Fruit fly (Drosophila melanogaster) whole organism, embryonic: Measurements from ENCODE around the gene MESR6.

Experiments
- Bgb ChIP-seq: fragments of 200-800 bp; sonication (Bioruptor generic); IDR thresholded peaks from 2 replicates; pipeline ENCODE4 v1.3.6; 2022; ENCODE audit warnings: missing biosample characterization, missing genetic modification characterization; ENCODE audit not compliant: partially characterized antibody
- Bteb2 ChIP-seq: fragments of 200-800 bp; sonication (Bioruptor generic); optimal IDR thresholded peaks from 2 replicates; lab custom pipeline; 2016; ENCODE audit warnings: missing biosample characterization, missing genetic modification characterization
- CG10274 ChIP-seq: fragments of 200-800 bp; sonication (Bioruptor generic); optimal IDR thresholded peaks from 3 replicates; lab custom pipeline; 2017; ENCODE audit warnings: missing biosample characterization, mild to moderate bottlenecking, missing genetic modification characterization
- CG12236 ChIP-seq: fragments of 200-800 bp; sonication (Bioruptor generic); optimal IDR thresholded peaks from 2 replicates; lab custom pipeline; 2016; ENCODE audit warnings: missing biosample characterization, missing genetic modification characterization
- CG13624 ChIP-seq: fragments of 200-800 bp; sonication (Bioruptor generic); optimal IDR thresholded peaks from 2 replicates; lab custom pipeline; 2016; ENCODE audit warnings: missing biosample characterization, missing genetic modification characterization
- CG14965 ChIP-seq: fragments of 200-800 bp; sonication (Bioruptor generic); optimal IDR thresholded peaks from 2 replicates; lab custom pipeline; 2016; ENCODE audit warnings: missing biosample characterization, missing genetic modification characterization, borderline replicate concordance
- CG15073 ChIP-seq: fragments of 200-800 bp; sonication (Bioruptor generic); optimal IDR thresholded peaks from 2 replicates; lab custom pipeline; 2016; ENCODE audit warnings: missing biosample characterization, missing genetic modification characterization
- CG16779 ChIP-seq: fragments of 200-800 bp; sonication (Bioruptor generic); IDR thresholded peaks from 2 replicates; pipeline ENCODE4 v1.3.6; 2022; ENCODE audit warnings: missing biosample characterization, missing genetic modification characterization
- CG16815 ChIP-seq: fragments of 200-800 bp; sonication (Bioruptor generic); optimal IDR thresholded peaks from 3 replicates; lab custom pipeline; 2017; ENCODE audit warnings: missing biosample characterization, mild to moderate bottlenecking, missing genetic modification characterization
- CG1832 ChIP-seq: fragments of 200-800 bp; sonication (Bioruptor generic); optimal IDR thresholded peaks from 2 replicates; lab custom pipeline; 2017; ENCODE audit warnings: missing biosample characterization, mild to moderate bottlenecking, missing genetic modification characterization, inconsistent platforms
- CG30403 ChIP-seq: fragments of 200-800 bp; sonication (Bioruptor generic); optimal IDR thresholded peaks from 3 replicates; lab custom pipeline; 2016; ENCODE audit warnings: missing biosample characterization, missing genetic modification characterization
- CG3065 ChIP-seq: fragments of 200-800 bp; sonication (Bioruptor generic); optimal IDR thresholded peaks from 2 replicates; lab custom pipeline; 2016; ENCODE audit warnings: missing biosample characterization, missing genetic modification characterization
- CG6272 ChIP-seq: fragments of 200-800 bp; sonication (Bioruptor generic); IDR thresholded peaks from 2 replicates; pipeline ENCODE4 v1.3.6; 2022; ENCODE audit warnings: missing biosample characterization, missing genetic modification characterization
- CG6654 ChIP-seq: fragments of 200-800 bp; sonication (Bioruptor generic); optimal IDR thresholded peaks from 2 replicates; lab custom pipeline; 2017; ENCODE audit warnings: missing biosample characterization, mild to moderate bottlenecking, missing genetic modification characterization
- CkIIα-i1 ChIP-seq: fragments of 200-800 bp; sonication (Bioruptor generic); IDR thresholded peaks from 2 replicates; pipeline ENCODE4 v1.3.6; 2022; ENCODE audit warnings: missing biosample characterization, missing genetic modification characterization
- CrebB ChIP-seq: fragments of 200-800 bp; sonication (Bioruptor generic); optimal IDR thresholded peaks from 3 replicates; lab custom pipeline; 2018; ENCODE audit warnings: missing biosample characterization, mild to moderate bottlenecking, missing genetic modification characterization
- Ets97D ChIP-seq: fragments of 200-800 bp; sonication (Bioruptor generic); optimal IDR thresholded peaks from 3 replicates; lab custom pipeline; 2016; ENCODE audit warnings: missing biosample characterization, missing genetic modification characterization
- HLH4C ChIP-seq: fragments of 200-800 bp; sonication (Bioruptor generic); IDR thresholded peaks from 3 replicates; pipeline ENCODE4 v1.3.6; 2022; ENCODE audit warnings: missing biosample characterization, missing genetic modification characterization; ENCODE audit not compliant: partially characterized antibody
- Hmr ChIP-seq: fragments of 200-800 bp; sonication (Bioruptor generic); optimal IDR thresholded peaks from 3 replicates; lab custom pipeline; 2017; ENCODE audit warnings: mild to moderate bottlenecking, missing biosample characterization, missing genetic modification reagents, missing genetic modification characterization
- Lpt ChIP-seq: fragments of >200 bp; optimal IDR thresholded peaks from 2 replicates; lab custom pipeline; 2018; ENCODE audit warnings: missing biosample characterization, missing genetic modification characterization
- MESR4 ChIP-seq: fragments of 200-800 bp; sonication (Bioruptor generic); optimal IDR thresholded peaks from 2 replicates; lab custom pipeline; 2018; ENCODE audit warnings: missing biosample characterization, mild to moderate bottlenecking, missing genetic modification characterization, moderate library complexity
- Max ChIP-seq: fragments of 200-800 bp; sonication (Bioruptor generic); optimal IDR thresholded peaks from 2 replicates; lab custom pipeline; 2016; ENCODE audit warnings: missing biosample characterization, mild to moderate bottlenecking, missing genetic modification characterization
- Mes4 ChIP-seq: fragments of 200-800 bp; sonication (Bioruptor generic); optimal IDR thresholded peaks from 2 replicates; lab custom pipeline; 2016; ENCODE audit warnings: missing biosample characterization, missing genetic modification characterization
- Mrtf ChIP-seq: fragments of 200-800 bp; sonication (Bioruptor generic); IDR thresholded peaks from 3 replicates; pipeline ENCODE4 v1.3.6; 2022; ENCODE audit warnings: missing biosample characterization, missing genetic modification characterization
- Xbp1 ChIP-seq: fragments of 200-800 bp; sonication (Bioruptor generic); optimal IDR thresholded peaks from 3 replicates; lab custom pipeline; 2016; ENCODE audit warnings: missing biosample characterization, mild to moderate bottlenecking, missing genetic modification characterization
- btn ChIP-seq: fragments of 200-800 bp; sonication (Bioruptor generic); optimal IDR thresholded peaks from 2 replicates; lab custom pipeline; 2016; ENCODE audit warnings: missing biosample characterization, missing genetic modification characterization
- crol ChIP-seq: fragments of 200-800 bp; sonication (Bioruptor generic); IDR thresholded peaks from 2 replicates; pipeline ENCODE4 v1.3.6; 2022; ENCODE audit warnings: missing biosample characterization, missing genetic modification characterization
- cwo ChIP-seq: fragments of 200-800 bp; sonication (Bioruptor generic); optimal IDR thresholded peaks from 3 replicates; lab custom pipeline; 2017; ENCODE audit warnings: missing biosample characterization, missing genetic modification characterization, mild to moderate bottlenecking, moderate library complexity, missing genetic modification reagents
- ftz-f1 ChIP-seq: fragments of 200-800 bp; sonication (Bioruptor generic); optimal IDR thresholded peaks from 2 replicates; lab custom pipeline; 2016; ENCODE audit warnings: missing biosample characterization, missing genetic modification characterization
- knrl ChIP-seq: fragments of 200-800 bp; sonication (Bioruptor generic); IDR thresholded peaks from 3 replicates; pipeline ENCODE4 v1.3.6; 2022; ENCODE audit warnings: missing biosample characterization, missing genetic modification characterization; ENCODE audit not compliant: partially characterized antibody
- lov ChIP-seq, 2 experiments: fragments of 200-800 bp in 1 of 2; fragments of >200 bp in 1 of 2; sonication (Bioruptor generic) in 1 of 2; IDR thresholded peaks in 1 of 2; optimal IDR thresholded peaks in 1 of 2; 2 replicates in 1 of 2; 3 replicates in 1 of 2; pipeline versions ENCODE4 v1.3.6 to Lab custom; 2017 to 2022; ENCODE audit warnings: missing biosample characterization in 1 of 2, missing genetic modification characterization in 1 of 2
- luna ChIP-seq: fragments of 200-800 bp; sonication (Bioruptor generic); optimal IDR thresholded peaks from 2 replicates; lab custom pipeline; 2016; ENCODE audit warnings: missing biosample characterization, missing genetic modification characterization
- maf-S ChIP-seq: fragments of 200-800 bp; sonication (Bioruptor generic); optimal IDR thresholded peaks from 2 replicates; lab custom pipeline; 2016; ENCODE audit warnings: missing biosample characterization, missing genetic modification characterization
- oc ChIP-seq: fragments of 200-800 bp; sonication (Bioruptor generic); optimal IDR thresholded peaks from 2 replicates; lab custom pipeline; 2018; ENCODE audit warnings: missing biosample characterization, mild to moderate bottlenecking, missing genetic modification characterization, moderate library complexity
- pb ChIP-seq: fragments of 200-800 bp; sonication (Bioruptor generic); optimal IDR thresholded peaks from 3 replicates; lab custom pipeline; 2016; ENCODE audit warnings: missing biosample characterization, missing genetic modification characterization
- pnt ChIP-seq: fragments of 200-800 bp; sonication (Bioruptor generic); optimal IDR thresholded peaks from 3 replicates; lab custom pipeline; 2016; ENCODE audit warnings: missing biosample characterization, missing genetic modification characterization
- prd ChIP-seq, 3 experiments: fragments of >200 bp in 2 of 3; fragments of 200-800 bp in 1 of 3; sonication (Bioruptor generic) in 1 of 3; optimal IDR thresholded peaks in 2 of 3; IDR thresholded peaks in 1 of 3; 2 replicates in 2 of 3; 3 replicates in 1 of 3; pipeline versions ENCODE4 v1.3.6 to Lab custom; 2017 to 2022; ENCODE audit warnings: missing biosample characterization in 1 of 3, missing genetic modification characterization in 1 of 3
- pzg ChIP-seq: fragments of 200-800 bp; sonication (Bioruptor generic); optimal IDR thresholded peaks from 3 replicates; lab custom pipeline; 2018; ENCODE audit warnings: missing biosample characterization, mild to moderate bottlenecking, missing genetic modification characterization, moderate library complexity
- row ChIP-seq: fragments of 200-800 bp; sonication (Bioruptor generic); IDR thresholded peaks from 3 replicates; pipeline ENCODE4 v1.3.6; 2022; ENCODE audit warnings: missing biosample characterization, missing genetic modification characterization
- scrt ChIP-seq: fragments of 200-800 bp; sonication (Bioruptor generic); optimal IDR thresholded peaks from 2 replicates; lab custom pipeline; 2018; ENCODE audit warnings: missing biosample characterization, mild to moderate bottlenecking, missing genetic modification characterization, moderate library complexity
- sna ChIP-seq: fragments of 200-800 bp; sonication (Bioruptor generic); IDR thresholded peaks from 2 replicates; pipeline ENCODE4 v1.3.6; 2022; ENCODE audit warnings: missing biosample characterization, missing genetic modification characterization; ENCODE audit not compliant: partially characterized antibody
- sqz ChIP-seq: fragments of 200-800 bp; sonication (Bioruptor generic); optimal IDR thresholded peaks from 3 replicates; lab custom pipeline; 2018; ENCODE audit warnings: missing biosample characterization, mild to moderate bottlenecking, missing genetic modification characterization
- ssp ChIP-seq: fragments of 200-800 bp; sonication (Bioruptor generic); IDR thresholded peaks from 2 replicates; pipeline ENCODE4 v1.3.6; 2022; ENCODE audit warnings: missing biosample characterization, missing genetic modification characterization
- stwl ChIP-seq: fragments of 200-800 bp; sonication (Bioruptor generic); optimal IDR thresholded peaks from 3 replicates; lab custom pipeline; 2018; ENCODE audit warnings: missing biosample characterization, mild to moderate bottlenecking, missing genetic modification characterization, moderate library complexity
- tll ChIP-seq, 2 experiments: fragments of 200-800 bp in 1 of 2; fragments of >200 bp in 1 of 2; sonication (Bioruptor generic) in 1 of 2; optimal IDR thresholded peaks; 2 replicates each; lab custom pipeline; 2017 to 2019; ENCODE audit warnings: missing biosample characterization in 2 of 2, missing genetic modification characterization in 2 of 2, mild to moderate bottlenecking in 1 of 2, moderate library complexity in 1 of 2
- tup ChIP-seq: fragments of 200-800 bp; sonication (Bioruptor generic); optimal IDR thresholded peaks from 2 replicates; lab custom pipeline; 2016; ENCODE audit warnings: missing biosample characterization, mild to moderate bottlenecking, missing genetic modification characterization, moderate library complexity
- unpg ChIP-seq: fragments of 200-800 bp; sonication (Bioruptor generic); optimal IDR thresholded peaks from 3 replicates; lab custom pipeline; 2018; ENCODE audit warnings: missing biosample characterization, mild to moderate bottlenecking, missing genetic modification characterization, moderate library complexity

MESR6 gene

DNA sequence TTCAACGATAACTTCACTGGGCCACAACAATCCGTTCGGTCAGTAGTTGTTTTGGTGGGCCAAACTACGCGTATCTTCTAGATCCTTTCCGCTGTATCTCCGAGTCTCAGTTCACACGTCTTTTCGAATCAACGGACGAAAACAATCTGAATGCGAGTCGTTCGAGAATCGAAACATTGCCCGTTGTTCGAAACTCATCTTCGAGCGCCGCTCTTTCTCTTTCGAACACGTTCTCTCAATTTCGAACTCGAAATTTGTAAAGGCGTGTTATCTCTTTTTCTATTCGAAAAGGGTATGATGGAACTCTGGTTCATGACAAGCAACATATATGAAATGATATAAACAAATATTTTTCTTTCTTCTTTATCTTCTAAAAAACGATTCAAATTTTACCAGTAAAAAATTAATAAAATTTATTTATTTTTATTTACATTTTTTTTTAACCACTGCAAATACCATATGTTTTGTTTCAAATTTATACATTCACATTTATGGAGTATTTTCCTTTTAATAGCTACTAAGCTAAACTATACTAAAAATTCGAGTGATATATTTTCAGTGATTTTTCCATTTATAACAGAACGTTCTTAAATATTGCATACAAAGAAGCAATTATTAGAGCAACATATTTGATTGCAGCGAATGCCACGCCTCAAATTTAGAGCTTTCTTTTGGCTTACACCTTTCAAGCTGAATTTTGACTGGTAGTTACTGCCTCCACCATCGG, 47.0 kb upstream of the MESR6 start, which contains the start of gene nkd (continued):
- TF ChIP-seq prd (optimal IDR thresholded peaks at IDR 0.05; lab: Kevin White, UChicago): no peak
- peak; percentile 92 for TF ChIP-seq prd (GFP tag; IDR thresholded peaks at IDR 0.05; lab: Robert Waterston, UW)
- 0 out of 2 replicates have a peak, but pooled peaks have one; percentile 36 for TF ChIP-seq crol (GFP tag; lab: Robert Waterston, UW)
- TF ChIP-seq pb (GFP tag; lab: Kevin White, UChicago): peak; percentile 34
- TF ChIP-seq CG15073 (GFP tag; lab: Kevin White, UChicago): peak; percentile 36
- TF ChIP-seq CG12236 (GFP tag; lab: Kevin White, UChicago): peak; percentile 43
- TF ChIP-seq Ets97D (GFP tag; lab: Kevin White, UChicago): peak; percentile 43
- no peak for TF ChIP-seq lov (optimal IDR thresholded peaks at IDR 0.05; lab: Kevin White, UChicago)
- peak; percentile 91 for TF ChIP-seq lov (GFP tag; IDR thresholded peaks at IDR 0.05; lab: Robert Waterston, UW)
- TF ChIP-seq CG6654 (GFP tag; lab: Kevin White, UChicago): no peak
- peak; percentile 62 for TF ChIP-seq ssp
- TF ChIP-seq CG14965 (GFP tag; lab: Kevin White, UChicago): no peak
- TF ChIP-seq CG10274 (GFP tag; lab: Kevin White, UChicago): no peak
- no peak for TF ChIP-seq CkIIα-i1 (GFP tag; lab: Robert Waterston, UW)
- TF ChIP-seq ftz-f1: no peak
- TF ChIP-seq pzg (GFP tag; lab: Kevin White, UChicago): no peak
- no peak for TF ChIP-seq Lpt
- TF ChIP-seq Max (GFP tag; lab: Kevin White, UChicago): peak; percentile 54
- peak; percentile 67 for TF ChIP-seq CG13624 (GFP tag; lab: Kevin White, UChicago)
- TF ChIP-seq tup: peak; percentile 48
- peak; percentile 87 for TF ChIP-seq Hmr (GFP tag; lab: Kevin White, UChicago)
- no peak for TF ChIP-seq sna
- peak; percentile 29 for TF ChIP-seq pnt (GFP tag; lab: Kevin White, UChicago)
- TF ChIP-seq MESR4 (GFP tag; lab: Kevin White, UChicago): peak; percentile 25
- peak; percentile 80 for TF ChIP-seq cwo (GFP tag; lab: Kevin White, UChicago)
- TF ChIP-seq unpg (GFP tag; lab: Kevin White, UChicago): peak; percentile 93
- TF ChIP-seq sqz: peak; percentile 73
- TF ChIP-seq luna (GFP tag; lab: Kevin White, UChicago): no peak
- TF ChIP-seq maf-S: peak; percentile 53
- peak; percentile 78; the same call in 2 of the 3 replicates for TF ChIP-seq Mrtf (GFP tag; lab: Robert Waterston, UW)
- peak; percentile 78 for TF ChIP-seq Bgb (GFP tag; lab: Robert Waterston, UW)
- no peak for TF ChIP-seq stwl (tag; lab: Kevin White, UChicago)
- peak; percentile 84 for TF ChIP-seq CG30403 (GFP tag; lab: Kevin White, UChicago)
- TF ChIP-seq CG16815: peak; percentile 52
- peak; percentile 62 for TF ChIP-seq CG6272 (GFP tag; lab: Robert Waterston, UW)
- peak; percentile 65 for TF ChIP-seq Bteb2 (GFP tag; lab: Kevin White, UChicago)
- TF ChIP-seq row (GFP tag; lab: Robert Waterston, UW): peak; percentile 96
- peak; percentile 79 for TF ChIP-seq CG16779 (GFP tag; lab: Robert Waterston, UW)
- peak; percentile 77 for TF ChIP-seq CG3065 (GFP tag; lab: Kevin White, UChicago)
- no peak; the same call in 2 of the 3 replicates for TF ChIP-seq knrl
- TF ChIP-seq scrt (GFP tag; lab: Kevin White, UChicago): peak; percentile 67
- TF ChIP-seq Mes4: peak; percentile 54
- TF ChIP-seq tll (GFP tag; optimal IDR thresholded peaks at IDR 0.05; lab: Kevin White, UChicago): no peak
- no peak for TF ChIP-seq btn (GFP tag; lab: Kevin White, UChicago)
- peak; percentile 86 for TF ChIP-seq CrebB (tag; lab: Kevin White, UChicago)
- TF ChIP-seq CG1832 (GFP tag; lab: Kevin White, UChicago): no peak
- TF ChIP-seq Xbp1 (GFP tag; lab: Kevin White, UChicago): peak; percentile 94
- TF ChIP-seq oc (tag; lab: Kevin White, UChicago): peak; percentile 91
- peak; percentile 9; the same call in 2 of the 3 replicates for TF ChIP-seq HLH4C
